Worm (Caenorhabditis elegans) whole organism, L1 larva: ENCODE measurements around the gene C49H3.3.

ENCODE experiments used
- C16A3.4 ChIP-seq: fragments of 150-350 bp; optimal IDR thresholded peaks from 2 replicates; lab custom pipeline; 2014; ENCODE audit warnings: missing biosample characterization, missing genetic modification characterization
- ama-1 ChIP-seq: fragments of 150-350 bp; optimal IDR thresholded peaks from 2 replicates; lab custom pipeline; 2014
- ceh-82 ChIP-seq, 3 experiments: fragments of 150-350 bp in 1 of 3; sonication (generic microtip) in 2 of 3; optimal IDR thresholded peaks; 2 replicates each; lab custom pipeline; 2014 to 2017; ENCODE audit warnings: missing biosample characterization in 3 of 3, missing genetic modification characterization in 3 of 3
- fkh-10 ChIP-seq: sonication (generic microtip); optimal IDR thresholded peaks from 2 replicates; lab custom pipeline; 2017; ENCODE audit warnings: missing biosample characterization, missing genetic modification reagents, missing genetic modification characterization
- lir-3 ChIP-seq: sonication (generic microtip); optimal IDR thresholded peaks from 2 replicates; lab custom pipeline; 2016; ENCODE audit warnings: mild to moderate bottlenecking, missing genetic modification characterization, moderate library complexity, missing compliant biosample characterization; ENCODE audit not compliant: poor library complexity
- nhr-11 ChIP-seq: fragments of 150-350 bp; optimal IDR thresholded peaks from 2 replicates; lab custom pipeline; 2014; ENCODE audit warnings: missing biosample characterization, missing genetic modification characterization
- nhr-237 ChIP-seq: fragments of 150-350 bp; optimal IDR thresholded peaks from 2 replicates; lab custom pipeline; 2014; ENCODE audit warnings: missing biosample characterization, missing genetic modification characterization
- unc-130 ChIP-seq: fragments of 150-350 bp; optimal IDR thresholded peaks from 2 replicates; lab custom pipeline; 2017; ENCODE audit warnings: missing biosample characterization, missing genetic modification characterization, inconsistent platforms

- TF ChIP-seq unc-130 (tag; lab: Kevin White, UChicago): peak; percentile 77
- peak; percentile 89 for TF ChIP-seq C16A3.4 (tag; lab: Kevin White, UChicago)
- no peak for TF ChIP-seq nhr-11 (tag; lab: Kevin White, UChicago)
- TF ChIP-seq lir-3 (tag; lab: Kevin White, UChicago): peak; percentile 35
- TF ChIP-seq nhr-237 (tag; lab: Kevin White, UChicago): no peak
- no peak for TF ChIP-seq fkh-10 (GFP tag; lab: Kevin White, UChicago)
- TF ChIP-seq ceh-82 (tag; optimal IDR thresholded peaks at IDR 0.05; lab: Kevin White, UChicago): peak; percentile 4 to 68 (median 17)
- peak; percentile 18 for TF ChIP-seq ama-1 (lab: Kevin White, UChicago)
Observed at ce11 chrIV:7902221-7902904, 21.8 kb upstream of the C49H3.3 start, which contains the start of gene arp-11.
